Fruit fly (Drosophila melanogaster) whole organism, embryonic: ENCODE data around the gene dpr4.

Source experiments
- Abd-B ChIP-seq: fragments of 200-800 bp; sonication (Bioruptor generic); optimal IDR thresholded peaks from 2 replicates; lab custom pipeline; 2018; ENCODE audit warnings: missing biosample characterization, mild to moderate bottlenecking, missing genetic modification characterization, moderate library complexity
- Ada2b ChIP-seq: fragments of 200-800 bp; sonication (Bioruptor generic); IDR thresholded peaks from 2 replicates; pipeline ENCODE4 v1.3.6; 2022; ENCODE audit warnings: missing biosample characterization, missing genetic modification characterization
- Adf1 ChIP-seq: fragments of 200-800 bp; sonication (Bioruptor generic); IDR thresholded peaks from 2 replicates; pipeline ENCODE4 v1.3.6; 2022; ENCODE audit warnings: missing biosample characterization, missing genetic modification characterization
- Antp ChIP-seq: fragments of 200-800 bp; sonication (Bioruptor generic); optimal IDR thresholded peaks from 3 replicates; lab custom pipeline; 2016; ENCODE audit warnings: missing biosample characterization, missing genetic modification characterization
- Bteb2 ChIP-seq: fragments of 200-800 bp; sonication (Bioruptor generic); optimal IDR thresholded peaks from 2 replicates; lab custom pipeline; 2016; ENCODE audit warnings: missing biosample characterization, missing genetic modification characterization
- CG10209 ChIP-seq: fragments of 200-800 bp; sonication (Bioruptor generic); optimal IDR thresholded peaks from 3 replicates; lab custom pipeline; 2017; ENCODE audit warnings: missing biosample characterization, mild to moderate bottlenecking, missing genetic modification characterization, missing genetic modification reagents
- CG10462 ChIP-seq: fragments of 200-800 bp; sonication (Bioruptor generic); optimal IDR thresholded peaks from 2 replicates; lab custom pipeline; 2016; ENCODE audit warnings: missing biosample characterization, missing genetic modification characterization
- CG11085 ChIP-seq: fragments of 200-800 bp; sonication (Bioruptor generic); IDR thresholded peaks from 2 replicates; pipeline ENCODE4 v1.3.6; 2022; ENCODE audit warnings: missing biosample characterization, missing genetic modification characterization
- CG11504 ChIP-seq: fragments of 200-800 bp; sonication (Bioruptor generic); optimal IDR thresholded peaks from 3 replicates; lab custom pipeline; 2019; ENCODE audit warnings: missing biosample characterization, mild to moderate bottlenecking, missing genetic modification characterization, moderate library complexity
- CG12659 ChIP-seq: fragments of 200-800 bp; sonication (Bioruptor generic); optimal IDR thresholded peaks from 3 replicates; lab custom pipeline; 2017; ENCODE audit warnings: mild to moderate bottlenecking, missing biosample characterization, missing genetic modification reagents, missing genetic modification characterization
- CG13296 ChIP-seq: fragments of 200-800 bp; sonication (Bioruptor generic); optimal IDR thresholded peaks from 3 replicates; lab custom pipeline; 2018; ENCODE audit warnings: missing biosample characterization, mild to moderate bottlenecking, missing genetic modification characterization
- CG13624 ChIP-seq: fragments of 200-800 bp; sonication (Bioruptor generic); optimal IDR thresholded peaks from 2 replicates; lab custom pipeline; 2016; ENCODE audit warnings: missing biosample characterization, missing genetic modification characterization
- CG16863 ChIP-seq: fragments of 200-800 bp; sonication (Bioruptor generic); optimal IDR thresholded peaks from 3 replicates; lab custom pipeline; 2016; ENCODE audit warnings: missing biosample characterization, missing genetic modification characterization
- CG17328 ChIP-seq: fragments of 200-800 bp; sonication (Bioruptor generic); IDR thresholded peaks from 2 replicates; pipeline ENCODE4 v1.3.6; 2022; ENCODE audit warnings: missing biosample characterization, missing genetic modification characterization
- CG2129 ChIP-seq: fragments of 200-800 bp; sonication (Bioruptor generic); IDR thresholded peaks from 2 replicates; pipeline ENCODE4 v1.3.6; 2022; ENCODE audit warnings: missing biosample characterization, missing genetic modification characterization; ENCODE audit not compliant: partially characterized antibody
- CG30431 ChIP-seq: fragments of 200-800 bp; sonication (Bioruptor generic); optimal IDR thresholded peaks from 2 replicates; lab custom pipeline; 2017; ENCODE audit warnings: missing biosample characterization, missing genetic modification characterization
- CG3281 ChIP-seq: fragments of 200-800 bp; sonication (Bioruptor generic); optimal IDR thresholded peaks from 3 replicates; lab custom pipeline; 2017; ENCODE audit warnings: missing biosample characterization, mild to moderate bottlenecking, missing genetic modification characterization
- CG3847 ChIP-seq: fragments of 200-800 bp; sonication (Bioruptor generic); IDR thresholded peaks from 2 replicates; pipeline ENCODE4 v1.3.6; 2022; ENCODE audit warnings: missing biosample characterization, missing genetic modification characterization
- CG6791 ChIP-seq: fragments of 200-800 bp; sonication (Bioruptor generic); IDR thresholded peaks from 3 replicates; pipeline ENCODE4 v1.3.6; 2022; ENCODE audit warnings: missing biosample characterization, missing genetic modification characterization; ENCODE audit not compliant: partially characterized antibody
- CG9609 ChIP-seq: fragments of 200-800 bp; sonication (Bioruptor generic); optimal IDR thresholded peaks from 3 replicates; lab custom pipeline; 2016; ENCODE audit warnings: missing biosample characterization, missing genetic modification characterization
- CoRest ChIP-seq: fragments of 200-800 bp; sonication (Bioruptor generic); optimal IDR thresholded peaks from 3 replicates; lab custom pipeline; 2018; ENCODE audit warnings: missing biosample characterization, mild to moderate bottlenecking, missing genetic modification characterization, moderate library complexity
- D19A ChIP-seq: fragments of 200-800 bp; optimal IDR thresholded peaks from 3 replicates; lab custom pipeline; 2019; ENCODE audit warnings: missing biosample characterization, mild to moderate bottlenecking, missing genetic modification characterization, moderate library complexity
- E2f1 ChIP-seq: fragments of 200-800 bp; sonication (Bioruptor generic); IDR thresholded peaks from 2 replicates; pipeline ENCODE4 v1.3.6; 2022; ENCODE audit warnings: missing biosample characterization, missing genetic modification characterization
- Hmr ChIP-seq: fragments of 200-800 bp; sonication (Bioruptor generic); optimal IDR thresholded peaks from 3 replicates; lab custom pipeline; 2017; ENCODE audit warnings: mild to moderate bottlenecking, missing biosample characterization, missing genetic modification reagents, missing genetic modification characterization
- Hsf ChIP-seq: fragments of 200-800 bp; sonication (Bioruptor generic); optimal IDR thresholded peaks from 3 replicates; lab custom pipeline; 2016; ENCODE audit warnings: missing biosample characterization, missing genetic modification characterization
- Jarid2 ChIP-seq: fragments of 200-800 bp; sonication (Bioruptor generic); optimal IDR thresholded peaks from 3 replicates; lab custom pipeline; 2017; ENCODE audit warnings: mild to moderate bottlenecking, missing biosample characterization, missing genetic modification reagents, missing genetic modification characterization
- Lpt ChIP-seq: fragments of >200 bp; optimal IDR thresholded peaks from 2 replicates; lab custom pipeline; 2018; ENCODE audit warnings: missing biosample characterization, missing genetic modification characterization
- Med ChIP-seq: fragments of 200-800 bp; sonication (Bioruptor generic); peaks from one replicate; lab custom pipeline; 2016; ENCODE audit warnings: missing biosample characterization, missing genetic modification characterization, mild to moderate bottlenecking, inconsistent platforms, moderate library complexity
- Myb ChIP-seq: fragments of 200-800 bp; sonication (Bioruptor generic); optimal IDR thresholded peaks from 2 replicates; lab custom pipeline; 2016; ENCODE audit warnings: missing biosample characterization, missing genetic modification characterization
- NC2β ChIP-seq: fragments of 200-800 bp; sonication (Bioruptor generic); optimal IDR thresholded peaks from 2 replicates; lab custom pipeline; 2016; ENCODE audit warnings: missing biosample characterization, missing genetic modification characterization
- Opbp ChIP-seq: fragments of 200-800 bp; sonication (Bioruptor generic); IDR thresholded peaks from 3 replicates; pipeline ENCODE4 v1.3.6; 2022; ENCODE audit warnings: missing biosample characterization, missing genetic modification characterization; ENCODE audit not compliant: partially characterized antibody
- Sox100B ChIP-seq: fragments of 200-800 bp; sonication (Bioruptor generic); optimal IDR thresholded peaks from 3 replicates; lab custom pipeline; 2018; ENCODE audit warnings: missing biosample characterization, mild to moderate bottlenecking, missing genetic modification characterization
- Spps ChIP-seq: fragments of 200-800 bp; sonication (Bioruptor generic); optimal IDR thresholded peaks from 2 replicates; lab custom pipeline; 2018; ENCODE audit warnings: missing biosample characterization, mild to moderate bottlenecking, missing genetic modification characterization
- bigmax ChIP-seq: fragments of 200-800 bp; sonication (Bioruptor generic); optimal IDR thresholded peaks from 2 replicates; lab custom pipeline; 2018; ENCODE audit warnings: missing biosample characterization, mild to moderate bottlenecking, missing genetic modification characterization
- btn ChIP-seq: fragments of 200-800 bp; sonication (Bioruptor generic); optimal IDR thresholded peaks from 2 replicates; lab custom pipeline; 2016; ENCODE audit warnings: missing biosample characterization, missing genetic modification characterization
- da ChIP-seq: fragments of 200-800 bp; sonication (Bioruptor generic); optimal IDR thresholded peaks from 2 replicates; lab custom pipeline; 2016; ENCODE audit warnings: missing biosample characterization, missing genetic modification characterization
- disco-r ChIP-seq: fragments of 200-800 bp; sonication (Bioruptor generic); optimal IDR thresholded peaks from 2 replicates; lab custom pipeline; 2016; ENCODE audit warnings: missing biosample characterization, missing genetic modification characterization
- ems ChIP-seq: fragments of 200-800 bp; sonication (Bioruptor generic); optimal IDR thresholded peaks from 3 replicates; lab custom pipeline; 2016; ENCODE audit warnings: missing biosample characterization, missing genetic modification characterization
- en ChIP-seq: fragments of 200-800 bp; sonication (Bioruptor generic); optimal IDR thresholded peaks from 2 replicates; lab custom pipeline; 2016; ENCODE audit warnings: missing biosample characterization, missing genetic modification characterization
- fd3F ChIP-seq: fragments of 200-800 bp; sonication (Bioruptor generic); optimal IDR thresholded peaks from 2 replicates; lab custom pipeline; 2018; ENCODE audit warnings: missing biosample characterization, mild to moderate bottlenecking, missing genetic modification characterization, moderate library complexity
- fd96Cb ChIP-seq: fragments of 200-800 bp; sonication (Bioruptor generic); optimal IDR thresholded peaks from 2 replicates; lab custom pipeline; 2018; ENCODE audit warnings: missing biosample characterization, mild to moderate bottlenecking, missing genetic modification characterization, moderate library complexity
- gfzf ChIP-seq: fragments of 200-800 bp; sonication (Bioruptor generic); optimal IDR thresholded peaks from 2 replicates; lab custom pipeline; 2016; ENCODE audit warnings: missing biosample characterization, mild to moderate bottlenecking, missing genetic modification characterization, moderate library complexity
- insv ChIP-seq, 2 experiments: fragments of 200-800 bp; sonication (Bioruptor generic); optimal IDR thresholded peaks; 3 replicates each; lab custom pipeline; 2016 to 2018; ENCODE audit warnings: missing biosample characterization in 2 of 2, missing genetic modification characterization in 2 of 2
- lov ChIP-seq, 2 experiments: fragments of 200-800 bp in 1 of 2; fragments of >200 bp in 1 of 2; sonication (Bioruptor generic) in 1 of 2; IDR thresholded peaks in 1 of 2; optimal IDR thresholded peaks in 1 of 2; 2 replicates in 1 of 2; 3 replicates in 1 of 2; pipeline versions ENCODE4 v1.3.6 to Lab custom; 2017 to 2022; ENCODE audit warnings: missing biosample characterization in 1 of 2, missing genetic modification characterization in 1 of 2
- repo ChIP-seq: fragments of 200-800 bp; sonication (Bioruptor generic); optimal IDR thresholded peaks from 2 replicates; lab custom pipeline; 2016; ENCODE audit warnings: missing biosample characterization, missing genetic modification characterization
- scrt ChIP-seq: fragments of 200-800 bp; sonication (Bioruptor generic); optimal IDR thresholded peaks from 2 replicates; lab custom pipeline; 2018; ENCODE audit warnings: missing biosample characterization, mild to moderate bottlenecking, missing genetic modification characterization, moderate library complexity
- sd ChIP-seq: fragments of 200-800 bp; sonication (Bioruptor generic); optimal IDR thresholded peaks from 3 replicates; lab custom pipeline; 2018; ENCODE audit warnings: missing biosample characterization, mild to moderate bottlenecking, missing genetic modification characterization, moderate library complexity
- seq ChIP-seq: fragments of 200-800 bp; sonication (Bioruptor generic); IDR thresholded peaks from 2 replicates; pipeline ENCODE4 v1.3.6; 2022; ENCODE audit warnings: missing biosample characterization, missing genetic modification characterization
- shn ChIP-seq: fragments of 200-800 bp; sonication (Bioruptor generic); optimal IDR thresholded peaks from 3 replicates; lab custom pipeline; 2016; ENCODE audit warnings: missing biosample characterization, missing genetic modification characterization
- unpg ChIP-seq: fragments of 200-800 bp; sonication (Bioruptor generic); optimal IDR thresholded peaks from 3 replicates; lab custom pipeline; 2018; ENCODE audit warnings: missing biosample characterization, mild to moderate bottlenecking, missing genetic modification characterization, moderate library complexity
- zen2 ChIP-seq: fragments of 200-800 bp; sonication (Bioruptor generic); IDR thresholded peaks from 3 replicates; pipeline ENCODE4 v1.3.6; 2022; ENCODE audit warnings: missing biosample characterization, missing genetic modification characterization; ENCODE audit not compliant: partially characterized antibody

dpr4 gene

DNA sequence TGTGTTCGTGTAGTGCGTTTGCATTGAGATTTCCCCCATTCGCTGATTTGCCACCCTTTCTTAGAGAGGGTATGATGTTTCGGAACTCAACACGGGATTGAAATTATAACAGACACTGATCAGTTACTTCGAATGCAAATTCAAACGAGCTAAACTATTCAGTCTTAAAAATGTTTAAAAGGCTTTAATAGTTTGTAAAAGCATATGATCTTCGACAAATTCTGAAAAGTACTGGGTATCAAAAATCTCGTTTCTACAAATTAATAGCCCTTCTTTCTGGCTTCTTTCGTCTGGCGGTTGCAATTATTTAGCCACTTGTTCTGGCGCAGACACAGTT, 39.5 kb upstream of the dpr4 start (continued):
- TF ChIP-seq CG13624 (GFP tag; lab: Kevin White, UChicago), result peak; percentile 51
- peak; percentile 69 for TF ChIP-seq CG9609 (GFP tag; lab: Kevin White, UChicago)
- peak; percentile 93 for TF ChIP-seq Med (GFP tag; lab: Kevin White, UChicago)
- no peak for TF ChIP-seq Adf1
- TF ChIP-seq insv (GFP tag; optimal IDR thresholded peaks at IDR 0.05; lab: Kevin White, UChicago), result no peak
- TF ChIP-seq Ada2b (GFP tag; lab: Robert Waterston, UW), result peak; percentile 69
- no peak for TF ChIP-seq CG2129 (GFP tag; lab: Robert Waterston, UW)
- TF ChIP-seq en (GFP tag; lab: Kevin White, UChicago), result peak; percentile 56
- TF ChIP-seq NC2β (GFP tag; lab: Kevin White, UChicago), result no peak
- TF ChIP-seq fd3F (GFP tag; lab: Kevin White, UChicago), result peak; percentile 65
- TF ChIP-seq Sox100B (GFP tag; lab: Kevin White, UChicago), result no peak
- TF ChIP-seq da, result no peak
- TF ChIP-seq fd96Cb, result peak; percentile 62
- peak; percentile 72 for TF ChIP-seq Hsf (GFP tag; lab: Kevin White, UChicago)
- TF ChIP-seq Abd-B (GFP tag; lab: Kevin White, UChicago), result peak; percentile 60
- no peak for TF ChIP-seq Jarid2
- no peak for TF ChIP-seq Hmr
- peak; percentile 83 for TF ChIP-seq seq
- TF ChIP-seq CG17328 (GFP tag; lab: Robert Waterston, UW), result peak; percentile 78
- no peak for TF ChIP-seq Lpt
- peak; percentile 56 for TF ChIP-seq ems
- TF ChIP-seq D19A (tag; lab: Kevin White, UChicago), result peak; percentile 62
- TF ChIP-seq disco-r (GFP tag; lab: Kevin White, UChicago), result peak; percentile 30
- TF ChIP-seq bigmax (GFP tag; lab: Kevin White, UChicago), result no peak
- no peak for TF ChIP-seq zen2
- peak; percentile 75 for TF ChIP-seq unpg (GFP tag; lab: Kevin White, UChicago)
- peak; percentile 47 for TF ChIP-seq Bteb2 (GFP tag; lab: Kevin White, UChicago)
- peak; percentile 52 for TF ChIP-seq CG3281 (GFP tag; lab: Kevin White, UChicago)
- no peak for TF ChIP-seq lov (optimal IDR thresholded peaks at IDR 0.05; lab: Kevin White, UChicago)
- TF ChIP-seq lov (GFP tag; IDR thresholded peaks at IDR 0.05; lab: Robert Waterston, UW), result peak; percentile 62; the same call in 2 of the 3 replicates
- peak; percentile 60 for TF ChIP-seq CG16863 (GFP tag; lab: Kevin White, UChicago)
- TF ChIP-seq btn, result peak; percentile 65
- TF ChIP-seq CG6791 (GFP tag; lab: Robert Waterston, UW), result no peak
- no peak for TF ChIP-seq CG11085 (GFP tag; lab: Robert Waterston, UW)
- TF ChIP-seq CG3847 (GFP tag; lab: Robert Waterston, UW), result peak; percentile 57
- peak; percentile 8 for TF ChIP-seq Spps (tag; lab: Kevin White, UChicago)
- peak; percentile 63 for TF ChIP-seq Antp (GFP tag; lab: Kevin White, UChicago)
- peak; percentile 36 for TF ChIP-seq repo
- TF ChIP-seq Opbp, result no peak
- peak; percentile 51 for TF ChIP-seq CG30431 (GFP tag; lab: Kevin White, UChicago)
- TF ChIP-seq CG10209 (GFP tag; lab: Kevin White, UChicago), result peak; percentile 64
- no peak for TF ChIP-seq CG11504 (tag; lab: Kevin White, UChicago)
- peak; percentile 64 for TF ChIP-seq shn (GFP tag; lab: Kevin White, UChicago)
- peak; percentile 39 for TF ChIP-seq CG12659
- peak; percentile 80 for TF ChIP-seq E2f1
- TF ChIP-seq gfzf (GFP tag; lab: Kevin White, UChicago), result no peak
- TF ChIP-seq scrt (GFP tag; lab: Kevin White, UChicago), result no peak
- TF ChIP-seq CG10462 (GFP tag; lab: Kevin White, UChicago), result peak; percentile 28
- peak; percentile 23 for TF ChIP-seq Myb (GFP tag; lab: Kevin White, UChicago)
- TF ChIP-seq sd (tag; lab: Kevin White, UChicago), result no peak
- no peak for TF ChIP-seq CG13296 (GFP tag; lab: Kevin White, UChicago)
- peak; percentile 66 for TF ChIP-seq CoRest (tag; lab: Kevin White, UChicago)
